Worm (Caenorhabditis elegans): Measurements from ENCODE around the gene ugt-11.

DNA sequence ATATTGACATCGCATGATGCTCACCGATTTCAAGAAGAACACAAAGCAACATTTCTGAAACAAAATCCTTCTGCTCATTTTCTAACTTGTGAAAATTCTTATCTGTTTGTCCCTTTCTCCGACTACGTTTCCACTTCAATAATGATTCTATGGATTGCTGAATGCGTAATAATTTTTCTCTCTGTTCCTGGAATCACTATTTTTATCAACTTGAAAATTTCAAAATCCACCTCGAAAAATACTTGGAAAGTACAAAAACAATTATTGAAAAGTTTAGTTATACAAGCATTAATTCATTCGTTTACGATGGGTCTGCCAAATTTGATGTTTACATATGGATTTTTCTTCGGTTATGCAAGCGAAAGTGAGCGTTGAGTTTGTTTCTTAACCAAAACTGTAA is 27.2 kb upstream of the ugt-11 start, which contains the start of gene srh-22:
- no peak for TF ChIP-seq ces-1 (GFP tag; optimal IDR thresholded peaks at IDR 0.05)
- no peak for TF ChIP-seq nhr-76 (tag; optimal IDR thresholded peaks at IDR 0.05)
- no peak for TF ChIP-seq pag-3 (tag; optimal IDR thresholded peaks at IDR 0.05; ENCODE audit: borderline replicate concordance, insufficient read depth)
- TF ChIP-seq fkh-10 (GFP tag; optimal IDR thresholded peaks at IDR 0.05), result no peak
- no peak for TF ChIP-seq nhr-90 (tag; optimal IDR thresholded peaks at IDR 0.05; ENCODE audit: poor library complexity)

All from whole organism, L1 larva.